Worm (Caenorhabditis elegans) whole organism, L1 larva: ENCODE data around the gene F09E5.8.

Source experiments
- C34B4.2 ChIP-seq: sonication (generic microtip); optimal IDR thresholded peaks from 2 replicates; lab custom pipeline; 2017; ENCODE audit warnings: mild to moderate bottlenecking, missing genetic modification characterization, missing compliant biosample characterization
- ceh-63 ChIP-seq: fragments of 200-800 bp; sonication (Bioruptor generic); optimal IDR thresholded peaks from 2 replicates; lab custom pipeline; 2018; ENCODE audit warnings: mild to moderate bottlenecking, missing genetic modification characterization, missing compliant biosample characterization
- ceh-82 ChIP-seq, 3 experiments: fragments of 150-350 bp in 1 of 3; sonication (generic microtip) in 2 of 3; optimal IDR thresholded peaks; 2 replicates each; lab custom pipeline; 2014 to 2017; ENCODE audit warnings: missing biosample characterization in 3 of 3, missing genetic modification characterization in 3 of 3
- ceh-88 ChIP-seq: fragments of 200-800 bp; sonication (Bioruptor generic); IDR thresholded peaks from 2 replicates; pipeline ENCODE4 v1.3.6; 2022; ENCODE audit warnings: missing genetic modification characterization, missing compliant biosample characterization
- ces-1 ChIP-seq: fragments of 150-350 bp; optimal IDR thresholded peaks from 2 replicates; lab custom pipeline; 2014; ENCODE audit warnings: missing biosample characterization, missing genetic modification reagents, missing genetic modification characterization
- dsc-1 ChIP-seq: sonication (generic microtip); optimal IDR thresholded peaks from 2 replicates; lab custom pipeline; 2016; ENCODE audit warnings: mild to moderate bottlenecking, missing genetic modification characterization, missing compliant biosample characterization
- efl-1 ChIP-seq, 4 experiments: fragments of 150-350 bp; optimal IDR thresholded peaks in 3 of 4; peaks in 1 of 4; 1 replicate in 1 of 4; 2 replicates in 3 of 4; lab custom pipeline; 2014; ENCODE audit warnings: missing biosample characterization in 2 of 4, missing genetic modification characterization in 2 of 4, missing genetic modification reagents in 2 of 4
- egl-27 ChIP-seq, 2 experiments: fragments of 150-350 bp in 1 of 2; sonication (generic microtip); optimal IDR thresholded peaks; 3 replicates each; lab custom pipeline; 2017 to 2018; ENCODE audit warnings: missing biosample characterization in 2 of 2, missing genetic modification characterization in 2 of 2, missing genetic modification reagents in 2 of 2
- elt-2 ChIP-seq: sonication (generic microtip); optimal IDR thresholded peaks from 2 replicates; lab custom pipeline; 2016; ENCODE audit warnings: missing genetic modification characterization, mild to moderate bottlenecking, inconsistent platforms, missing compliant biosample characterization, missing genetic modification reagents
- elt-3 ChIP-seq, 6 experiments: fragments of 150-350 bp in 1 of 6; sonication (generic microtip); optimal IDR thresholded peaks; 2 replicates each; lab custom pipeline; 2017 to 2018; ENCODE audit warnings: missing biosample characterization in 6 of 6, missing genetic modification characterization in 6 of 6, inconsistent platforms in 1 of 6
- ets-5 ChIP-seq: fragments of 200-800 bp; sonication (Bioruptor generic); IDR thresholded peaks from 2 replicates; pipeline ENCODE4 v1.3.6; 2022; ENCODE audit warnings: missing genetic modification characterization, missing compliant biosample characterization
- fkh-4 ChIP-seq: sonication (generic microtip); optimal IDR thresholded peaks from 2 replicates; lab custom pipeline; 2016; ENCODE audit warnings: missing compliant biosample characterization, missing genetic modification characterization, borderline replicate concordance
- fkh-8 ChIP-seq: sonication (generic microtip); optimal IDR thresholded peaks from 2 replicates; lab custom pipeline; 2016; ENCODE audit warnings: mild to moderate bottlenecking, missing genetic modification characterization, missing compliant biosample characterization
- irx-1 ChIP-seq: sonication (generic microtip); optimal IDR thresholded peaks from 2 replicates; lab custom pipeline; 2016; ENCODE audit warnings: missing genetic modification characterization, missing compliant biosample characterization
- isw-1 ChIP-seq: fragments of 200-800 bp; sonication (Bioruptor generic); IDR thresholded peaks from 2 replicates; pipeline ENCODE4 v1.3.6; 2022; ENCODE audit warnings: missing genetic modification characterization, missing compliant biosample characterization
- lin-14 ChIP-seq: fragments of 200-800 bp; sonication (Bioruptor generic); optimal IDR thresholded peaks from 2 replicates; lab custom pipeline; 2018; ENCODE audit warnings: mild to moderate bottlenecking, missing genetic modification characterization, moderate library complexity, missing compliant biosample characterization
- lin-35 ChIP-seq, 2 experiments: fragments of 150-350 bp; optimal IDR thresholded peaks; 2 replicates each; lab custom pipeline; 2014; ENCODE audit warnings: missing biosample characterization in 2 of 2, missing genetic modification characterization in 2 of 2, missing genetic modification reagents in 2 of 2
- lin-39 ChIP-seq: fragments of 150-350 bp; optimal IDR thresholded peaks from 2 replicates; lab custom pipeline; 2014; ENCODE audit warnings: missing biosample characterization, missing genetic modification reagents, missing genetic modification characterization
- lir-3 ChIP-seq: sonication (generic microtip); optimal IDR thresholded peaks from 2 replicates; lab custom pipeline; 2016; ENCODE audit warnings: mild to moderate bottlenecking, missing genetic modification characterization, moderate library complexity, missing compliant biosample characterization; ENCODE audit not compliant: poor library complexity
- lsy-2 ChIP-seq, 2 experiments: fragments of 150-350 bp; optimal IDR thresholded peaks; 2 replicates each; lab custom pipeline; 2014; ENCODE audit warnings: missing biosample characterization in 2 of 2, missing genetic modification characterization in 2 of 2
- mab-9 ChIP-seq: fragments of 200-800 bp; sonication (Bioruptor generic); IDR thresholded peaks from 2 replicates; pipeline ENCODE4 v1.3.6; 2022; ENCODE audit warnings: missing genetic modification reagents, missing genetic modification characterization, missing compliant biosample characterization
- mef-2 ChIP-seq: fragments of 150-350 bp; optimal IDR thresholded peaks from 2 replicates; lab custom pipeline; 2014; ENCODE audit warnings: missing biosample characterization, missing genetic modification characterization
- mep-1 ChIP-seq: fragments of 150-350 bp; optimal IDR thresholded peaks from 2 replicates; lab custom pipeline; 2014; ENCODE audit warnings: missing biosample characterization, missing genetic modification characterization
- nhr-11 ChIP-seq: fragments of 150-350 bp; optimal IDR thresholded peaks from 2 replicates; lab custom pipeline; 2014; ENCODE audit warnings: missing biosample characterization, missing genetic modification characterization
- nhr-12 ChIP-seq: sonication (generic microtip); optimal IDR thresholded peaks from 2 replicates; lab custom pipeline; 2017; ENCODE audit warnings: missing biosample characterization, missing genetic modification characterization
- nhr-71 ChIP-seq: sonication (generic microtip); optimal IDR thresholded peaks from 2 replicates; lab custom pipeline; 2016; ENCODE audit warnings: mild to moderate bottlenecking, missing genetic modification characterization, moderate library complexity, missing compliant biosample characterization
- pag-3 ChIP-seq: sonication (generic microtip); optimal IDR thresholded peaks from 2 replicates; lab custom pipeline; 2017; ENCODE audit warnings: missing genetic modification characterization, mild to moderate bottlenecking, missing compliant biosample characterization, antibody characterized with exemption, borderline replicate concordance; ENCODE audit not compliant: insufficient read depth
- skn-1 ChIP-seq: fragments of 150-350 bp; optimal IDR thresholded peaks from 2 replicates; lab custom pipeline; 2014; ENCODE audit warnings: missing biosample characterization, missing genetic modification characterization
- snpc-4 ChIP-seq: fragments of 150-350 bp; optimal IDR thresholded peaks from 2 replicates; lab custom pipeline; 2014; ENCODE audit warnings: missing biosample characterization, missing genetic modification characterization
- sox-4 ChIP-seq: sonication (generic microtip); optimal IDR thresholded peaks from 2 replicates; lab custom pipeline; 2016; ENCODE audit warnings: missing genetic modification characterization, missing compliant biosample characterization
- sup-37 ChIP-seq: fragments of 200-800 bp; sonication (Bioruptor generic); optimal IDR thresholded peaks from 2 replicates; lab custom pipeline; 2018; ENCODE audit warnings: mild to moderate bottlenecking, missing genetic modification characterization, missing compliant biosample characterization
- tbx-2 ChIP-seq: sonication (generic microtip); optimal IDR thresholded peaks from 2 replicates; lab custom pipeline; 2016; ENCODE audit warnings: missing genetic modification characterization, missing compliant biosample characterization
- unc-130 ChIP-seq: fragments of 150-350 bp; optimal IDR thresholded peaks from 2 replicates; lab custom pipeline; 2017; ENCODE audit warnings: missing biosample characterization, missing genetic modification characterization, inconsistent platforms
- unc-30 ChIP-seq: sonication (generic microtip); optimal IDR thresholded peaks from 2 replicates; lab custom pipeline; 2017; ENCODE audit warnings: missing biosample characterization, missing genetic modification characterization
- unc-62 ChIP-seq: fragments of 150-350 bp; optimal IDR thresholded peaks from 2 replicates; lab custom pipeline; 2014; ENCODE audit warnings: missing biosample characterization, missing genetic modification reagents, missing genetic modification characterization
- unc-86 ChIP-seq: sonication (generic microtip); optimal IDR thresholded peaks from 2 replicates; lab custom pipeline; 2016; ENCODE audit warnings: missing genetic modification characterization, missing compliant biosample characterization
- vab-15 ChIP-seq: sonication (generic microtip); optimal IDR thresholded peaks from 2 replicates; lab custom pipeline; 2017; ENCODE audit warnings: missing genotype, mild to moderate bottlenecking, missing genetic modification characterization, missing compliant biosample characterization
- xbp-1 ChIP-seq: sonication (generic microtip); optimal IDR thresholded peaks from 2 replicates; lab custom pipeline; 2016; ENCODE audit warnings: missing genetic modification characterization, missing compliant biosample characterization
- zip-4 ChIP-seq: fragments of 200-800 bp; sonication (Bioruptor generic); optimal IDR thresholded peaks from 2 replicates; lab custom pipeline; 2018; ENCODE audit warnings: mild to moderate bottlenecking, missing genetic modification characterization, moderate library complexity, missing compliant biosample characterization
- ztf-11 ChIP-seq, 2 experiments: sonication (generic microtip); optimal IDR thresholded peaks; 2 replicates each; lab custom pipeline; 2016 to 2017; ENCODE audit warnings: missing genetic modification characterization in 2 of 2, missing biosample characterization in 1 of 2, missing compliant biosample characterization in 1 of 2
- ztf-4 ChIP-seq: fragments of 150-350 bp; optimal IDR thresholded peaks from 2 replicates; lab custom pipeline; 2014; ENCODE audit warnings: missing biosample characterization, missing genetic modification characterization

F09E5.8 gene

ce11 chrII:5346350-5346749 is 4.1 kb upstream of the F09E5.8 start (continued):
- TF ChIP-seq mab-9 (GFP tag; lab: Robert Waterston, UW) (peak; percentile 89), snpc-4 (tag; lab: Kevin White, UChicago) (peak; percentile 57), skn-1 (tag; lab: Kevin White, UChicago) (peak; percentile 47), xbp-1 (peak; percentile 65), fkh-8 (tag; lab: Kevin White, UChicago) (peak; percentile 30), lir-3 (tag; lab: Kevin White, UChicago) (peak; percentile 52)

- TF ChIP-seq ceh-82 (tag; optimal IDR thresholded peaks at IDR 0.05; lab: Kevin White, UChicago): no peak
- TF ChIP-seq fkh-4 (tag; lab: Kevin White, UChicago): no peak
- no peak for TF ChIP-seq egl-27 (tag; optimal IDR thresholded peaks at IDR 0.05; lab: Kevin White, UChicago)
- no peak for TF ChIP-seq unc-62 (GFP tag; lab: Kevin White, UChicago)
- TF ChIP-seq isw-1 (GFP tag; lab: Robert Waterston, UW): no peak
- TF ChIP-seq nhr-11: no peak
- no peak for TF ChIP-seq tbx-2 (tag; lab: Kevin White, UChicago)
- TF ChIP-seq irx-1 (tag; lab: Kevin White, UChicago): no peak
- TF ChIP-seq dsc-1 (tag; lab: Kevin White, UChicago): no peak
- TF ChIP-seq ceh-63 (GFP tag; lab: Kevin White, UChicago): no peak
- TF ChIP-seq unc-30 (tag; lab: Kevin White, UChicago): no peak
- TF ChIP-seq, all 84 proteins: peak for 0
Measured at ce11 chrII:5351799-5352198, 1.3 kb downstream of the F09E5.8 start, which contains the start of gene F09E5.7. Gene F09E5.7 (plus strand): TSS chrII:5352099.

ce11 chrII:5353642-5354041 is 3.2 kb downstream of the F09E5.8 start:
- peak; percentile 10 for TF ChIP-seq elt-2
- no peak for TF ChIP-seq efl-1 (optimal IDR thresholded peaks at IDR 0.05; lab: Kevin White, UChicago)
- peak in 1 of 2 experiments; percentile 44 for TF ChIP-seq efl-1 (GFP tag; optimal IDR thresholded peaks at IDR 0.05 in 1 of 2; lab: Kevin White, UChicago)
- TF ChIP-seq mab-9 (GFP tag; lab: Robert Waterston, UW): no peak
- TF ChIP-seq, all 84 proteins: peak for 2

- no peak for TF ChIP-seq ztf-11 (tag; optimal IDR thresholded peaks at IDR 0.05; lab: Kevin White, UChicago)
- TF ChIP-seq lin-39 (tag; lab: Kevin White, UChicago): no peak
- no peak for TF ChIP-seq pag-3 (tag; lab: Kevin White, UChicago)
Measured at ce11 chrII:5355384-5355783, 4.9 kb downstream of the F09E5.8 start, which contains the start of gene srg-69. Gene srg-69 (plus strand): TSS chrII:5355684.

ce11 chrII:5358137-5358745 is 7.8 kb downstream of the F09E5.8 start, which contains the start of the genes F09E5.11 and bmy-1:
Gene F09E5.11 (minus strand): TSS chrII:5358187.
Gene bmy-1 (plus strand): TSS chrII:5358695.
- TF ChIP-seq unc-86 (tag; lab: Kevin White, UChicago) (peak; percentile 85), vab-15 (tag; lab: Kevin White, UChicago) (peak; percentile 18), unc-130 (peak; percentile 64), ztf-11 (tag; optimal IDR thresholded peaks at IDR 0.05; lab: Kevin White, UChicago) (peak in 1 of 2 experiments; percentile 92), fkh-4 (tag; lab: Kevin White, UChicago) (peak; percentile 87), C34B4.2 (tag; lab: Kevin White, UChicago) (no peak), ztf-4 (tag; lab: Kevin White, UChicago) (no peak), nhr-12 (no peak), mep-1 (tag; lab: Kevin White, UChicago) (peak; percentile 71), pag-3 (tag; lab: Kevin White, UChicago) (no peak), ceh-88 (GFP tag; lab: Robert Waterston, UW) (peak; percentile 63; the same call in 1 of the 2 replicates), ces-1 (GFP tag; lab: Kevin White, UChicago) (no peak), nhr-71 (tag; lab: Kevin White, UChicago) (peak; percentile 94), lsy-2 (tag; optimal IDR thresholded peaks at IDR 0.05; lab: Kevin White, UChicago) (peak; percentile 80 to 81), dsc-1 (tag; lab: Kevin White, UChicago) (peak; percentile 85), ets-5 (GFP tag; lab: Robert Waterston, UW) (no peak), elt-2 (peak; percentile 79), elt-3 (tag; optimal IDR thresholded peaks at IDR 0.05; lab: Kevin White, UChicago) (peak in 2 of 6 experiments; percentile 16 to 29), efl-1 (optimal IDR thresholded peaks at IDR 0.05; lab: Kevin White, UChicago) (peak; percentile 81), efl-1 (GFP tag; optimal IDR thresholded peaks at IDR 0.05 in 1 of 2; lab: Kevin White, UChicago) (peak; percentile 73 to 98), lin-14 (peak; percentile 91), skn-1 (tag; lab: Kevin White, UChicago) (peak; percentile 84), mef-2 (tag; lab: Kevin White, UChicago) (no peak), zip-4 (GFP tag; lab: Kevin White, UChicago) (peak; percentile 46), sup-37 (GFP tag; lab: Kevin White, UChicago) (peak; percentile 44), sox-4 (tag; lab: Kevin White, UChicago) (peak; percentile 66), lin-35 (GFP tag; optimal IDR thresholded peaks at IDR 0.05; lab: Kevin White, UChicago) (peak; percentile 74 to 79)
